Worm (Caenorhabditis elegans) whole organism, late embryonic: Measurements from ENCODE around the gene F07C4.11.

ENCODE experiments used
- F13H6.1 ChIP-seq: sonication (generic microtip); optimal IDR thresholded peaks from 2 replicates; lab custom pipeline; 2016; ENCODE audit warnings: missing genetic modification characterization, missing compliant biosample characterization
- ama-1 ChIP-seq: fragments of 150-350 bp; optimal IDR thresholded peaks from 2 replicates; lab custom pipeline; 2014
- nhr-11 ChIP-seq: fragments of 150-350 bp; optimal IDR thresholded peaks from 2 replicates; lab custom pipeline; 2014; ENCODE audit warnings: missing biosample characterization, missing genetic modification characterization
- rnt-1 ChIP-seq: sonication (generic microtip); optimal IDR thresholded peaks from 2 replicates; lab custom pipeline; 2016; ENCODE audit warnings: missing genetic modification characterization, missing compliant biosample characterization

DNA sequence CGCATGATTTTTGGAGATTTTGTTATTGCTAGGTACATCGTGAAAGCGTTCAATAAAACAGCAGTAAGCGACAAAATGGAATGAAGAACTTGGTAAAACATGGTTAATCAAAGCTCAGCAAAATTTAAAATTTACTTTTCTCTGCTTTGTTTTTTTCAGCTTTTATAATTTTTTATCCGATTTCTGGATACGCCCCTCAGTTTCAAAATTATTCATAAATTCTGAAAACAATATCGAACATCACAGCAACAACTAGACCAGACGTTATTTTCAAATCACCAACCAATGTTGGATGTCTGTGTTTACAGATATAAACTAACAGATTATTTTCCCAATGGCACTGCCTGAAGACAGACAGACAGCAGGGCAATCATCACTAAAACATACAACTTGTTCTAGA is 8.7 kb downstream of the F07C4.11 start, which contains the start of gene srd-31:
- TF ChIP-seq F13H6.1 (no peak), rnt-1 (tag; lab: Kevin White, UChicago) (no peak), nhr-11 (no peak), ama-1 (lab: Kevin White, UChicago) (no peak)
